Fruit fly (Drosophila melanogaster) whole organism, embryonic: ENCODE measurements around the gene CG5445.
A peak's percentile ranks its signal among the peaks of the same experiment; 100 is the strongest.

Experiments used
- Asciz ChIP-seq: fragments of 200-800 bp; sonication (Bioruptor generic); optimal IDR thresholded peaks from 2 replicates; lab custom pipeline; 2017; ENCODE audit warnings: missing biosample characterization, mild to moderate bottlenecking, missing genetic modification characterization, missing genetic modification reagents
- Atf3 ChIP-seq: fragments of 200-800 bp; sonication (Bioruptor generic); optimal IDR thresholded peaks from 3 replicates; lab custom pipeline; 2016; ENCODE audit warnings: missing biosample characterization, missing genetic modification characterization
- CG10274 ChIP-seq: fragments of 200-800 bp; sonication (Bioruptor generic); optimal IDR thresholded peaks from 3 replicates; lab custom pipeline; 2017; ENCODE audit warnings: missing biosample characterization, mild to moderate bottlenecking, missing genetic modification characterization
- CG10979 ChIP-seq: fragments of 200-800 bp; sonication (Bioruptor generic); optimal IDR thresholded peaks from 2 replicates; lab custom pipeline; 2018; ENCODE audit warnings: missing biosample characterization, mild to moderate bottlenecking, missing genetic modification characterization, moderate library complexity
- CG11560 ChIP-seq: fragments of 200-800 bp; sonication (Bioruptor generic); IDR thresholded peaks from 3 replicates; pipeline ENCODE4 v1.3.6; 2022; ENCODE audit warnings: missing biosample characterization, missing genetic modification characterization
- CG13894 ChIP-seq: fragments of 200-800 bp; sonication (Bioruptor generic); optimal IDR thresholded peaks from 3 replicates; lab custom pipeline; 2018; ENCODE audit warnings: missing biosample characterization, mild to moderate bottlenecking, missing genetic modification characterization, moderate library complexity
- CG14710 ChIP-seq: fragments of 200-800 bp; sonication (Bioruptor generic); optimal IDR thresholded peaks from 3 replicates; lab custom pipeline; 2019; ENCODE audit warnings: missing biosample characterization, mild to moderate bottlenecking, missing genetic modification characterization, moderate library complexity
- CG2199 ChIP-seq: fragments of 200-800 bp; sonication (Bioruptor generic); IDR thresholded peaks from 3 replicates; pipeline ENCODE4 v1.3.6; 2022; ENCODE audit warnings: missing biosample characterization, missing genetic modification characterization
- CG31224 ChIP-seq: fragments of 200-800 bp; sonication (Bioruptor generic); IDR thresholded peaks from 2 replicates; pipeline ENCODE4 v1.3.6; 2022; ENCODE audit warnings: missing biosample characterization, missing genetic modification characterization
- CG3281 ChIP-seq: fragments of 200-800 bp; sonication (Bioruptor generic); optimal IDR thresholded peaks from 3 replicates; lab custom pipeline; 2017; ENCODE audit warnings: missing biosample characterization, mild to moderate bottlenecking, missing genetic modification characterization
- CG33557 ChIP-seq: fragments of 200-800 bp; sonication (Bioruptor generic); optimal IDR thresholded peaks from 2 replicates; lab custom pipeline; 2019; ENCODE audit warnings: missing biosample characterization, mild to moderate bottlenecking, missing genetic modification characterization, moderate library complexity
- CG4404 ChIP-seq: fragments of 200-800 bp; sonication (Bioruptor generic); IDR thresholded peaks from 2 replicates; pipeline ENCODE4 v1.3.6; 2022; ENCODE audit warnings: missing biosample characterization, missing genetic modification characterization
- CG4424 ChIP-seq: fragments of 200-800 bp; sonication (Bioruptor generic); optimal IDR thresholded peaks from 3 replicates; lab custom pipeline; 2016; ENCODE audit warnings: missing biosample characterization, missing genetic modification characterization
- CG7928 ChIP-seq: fragments of 200-800 bp; sonication (Bioruptor generic); optimal IDR thresholded peaks from 2 replicates; lab custom pipeline; 2017; ENCODE audit warnings: missing biosample characterization, mild to moderate bottlenecking, missing genetic modification characterization
- CG8290 ChIP-seq, 3 experiments: fragments of 200-800 bp; sonication (Bioruptor generic); optimal IDR thresholded peaks; 2 replicates each; lab custom pipeline; 2016 to 2019; ENCODE audit warnings: missing biosample characterization in 3 of 3, missing genetic modification characterization in 3 of 3, mild to moderate bottlenecking in 2 of 3, moderate library complexity in 1 of 3
- Doc2 ChIP-seq: fragments of 200-800 bp; sonication (Bioruptor generic); IDR thresholded peaks from 2 replicates; pipeline ENCODE4 v1.3.6; 2022; ENCODE audit warnings: missing biosample characterization, missing genetic modification characterization
- Ets97D ChIP-seq: fragments of 200-800 bp; sonication (Bioruptor generic); optimal IDR thresholded peaks from 3 replicates; lab custom pipeline; 2016; ENCODE audit warnings: missing biosample characterization, missing genetic modification characterization
- Fer1 ChIP-seq: fragments of 200-800 bp; sonication (Bioruptor generic); optimal IDR thresholded peaks from 2 replicates; lab custom pipeline; 2017; ENCODE audit warnings: missing biosample characterization, mild to moderate bottlenecking, missing genetic modification characterization
- HHEX ChIP-seq: fragments of 200-800 bp; sonication (Bioruptor generic); optimal IDR thresholded peaks from 3 replicates; lab custom pipeline; 2017; ENCODE audit warnings: missing biosample characterization, mild to moderate bottlenecking, missing genetic modification characterization, missing genetic modification reagents
- Hr3 ChIP-seq: fragments of 200-800 bp; sonication (Bioruptor generic); optimal IDR thresholded peaks from 3 replicates; lab custom pipeline; 2016; ENCODE audit warnings: missing biosample characterization, missing genetic modification characterization
- Kr ChIP-seq: fragments of 200-800 bp; sonication (Bioruptor generic); optimal IDR thresholded peaks from 2 replicates; lab custom pipeline; 2017; ENCODE audit warnings: missing biosample characterization, mild to moderate bottlenecking, missing genetic modification characterization
- Max ChIP-seq: fragments of 200-800 bp; sonication (Bioruptor generic); optimal IDR thresholded peaks from 2 replicates; lab custom pipeline; 2016; ENCODE audit warnings: missing biosample characterization, mild to moderate bottlenecking, missing genetic modification characterization
- Mes4 ChIP-seq: fragments of 200-800 bp; sonication (Bioruptor generic); optimal IDR thresholded peaks from 2 replicates; lab custom pipeline; 2016; ENCODE audit warnings: missing biosample characterization, missing genetic modification characterization
- NC2β ChIP-seq: fragments of 200-800 bp; sonication (Bioruptor generic); optimal IDR thresholded peaks from 2 replicates; lab custom pipeline; 2016; ENCODE audit warnings: missing biosample characterization, missing genetic modification characterization
- Ptx1 ChIP-seq: fragments of 200-800 bp; sonication (Bioruptor generic); IDR thresholded peaks from 2 replicates; pipeline ENCODE4 v1.3.6; 2022; ENCODE audit warnings: missing biosample characterization, missing genetic modification characterization
- Spps ChIP-seq: fragments of 200-800 bp; sonication (Bioruptor generic); optimal IDR thresholded peaks from 2 replicates; lab custom pipeline; 2018; ENCODE audit warnings: missing biosample characterization, mild to moderate bottlenecking, missing genetic modification characterization
- YL-1 ChIP-seq: fragments of 200-800 bp; sonication (Bioruptor generic); optimal IDR thresholded peaks from 3 replicates; lab custom pipeline; 2017; ENCODE audit warnings: missing biosample characterization, mild to moderate bottlenecking, missing genetic modification characterization
- al ChIP-seq: fragments of 200-800 bp; sonication (Bioruptor generic); IDR thresholded peaks from 2 replicates; pipeline ENCODE4 v1.3.6; 2022; ENCODE audit warnings: missing biosample characterization, missing genetic modification characterization
- amos ChIP-seq: fragments of 200-800 bp; sonication (Bioruptor generic); IDR thresholded peaks from 2 replicates; pipeline ENCODE4 v1.3.6; 2022; ENCODE audit warnings: missing biosample characterization, missing genetic modification characterization; ENCODE audit not compliant: partially characterized antibody
- ash1 ChIP-seq: fragments of 200-800 bp; sonication (Bioruptor generic); optimal IDR thresholded peaks from 2 replicates; lab custom pipeline; 2018; ENCODE audit warnings: missing biosample characterization, mild to moderate bottlenecking, missing genetic modification characterization
- az2 ChIP-seq: fragments of 200-800 bp; sonication (Bioruptor generic); optimal IDR thresholded peaks from 3 replicates; lab custom pipeline; 2016; ENCODE audit warnings: missing biosample characterization, missing genetic modification characterization
- bbx ChIP-seq: fragments of 200-800 bp; sonication (Bioruptor generic); IDR thresholded peaks from 2 replicates; pipeline ENCODE4 v1.3.6; 2022; ENCODE audit warnings: missing biosample characterization, missing genetic modification characterization; ENCODE audit not compliant: partially characterized antibody
- corto ChIP-seq: fragments of 200-800 bp; sonication (Bioruptor generic); optimal IDR thresholded peaks from 2 replicates; lab custom pipeline; 2016; ENCODE audit warnings: missing biosample characterization, mild to moderate bottlenecking, missing genetic modification characterization, moderate library complexity
- dmrt11E ChIP-seq: fragments of 200-800 bp; sonication (Bioruptor generic); optimal IDR thresholded peaks from 3 replicates; lab custom pipeline; 2018; ENCODE audit warnings: missing biosample characterization, mild to moderate bottlenecking, missing genetic modification characterization, moderate library complexity
- dmrt99B ChIP-seq: fragments of 200-800 bp; sonication (Bioruptor generic); optimal IDR thresholded peaks from 2 replicates; lab custom pipeline; 2018; ENCODE audit warnings: missing biosample characterization, mild to moderate bottlenecking, missing genetic modification characterization, moderate library complexity
- dpn ChIP-seq, 2 experiments: fragments of 200-800 bp; sonication (Bioruptor generic); optimal IDR thresholded peaks; 3 replicates each; lab custom pipeline; 2016; ENCODE audit warnings: missing biosample characterization in 2 of 2, missing genetic modification characterization in 2 of 2
- fd96Cb ChIP-seq: fragments of 200-800 bp; sonication (Bioruptor generic); optimal IDR thresholded peaks from 2 replicates; lab custom pipeline; 2018; ENCODE audit warnings: missing biosample characterization, mild to moderate bottlenecking, missing genetic modification characterization, moderate library complexity
- her ChIP-seq: fragments of 200-800 bp; sonication (Bioruptor generic); optimal IDR thresholded peaks from 2 replicates; lab custom pipeline; 2016; ENCODE audit warnings: missing biosample characterization, missing genetic modification characterization
- hth ChIP-seq: fragments of >200 bp; optimal IDR thresholded peaks from 2 replicates; lab custom pipeline; 2017; ENCODE audit warnings: inconsistent platforms
- kni ChIP-seq: fragments of 200-800 bp; sonication (Bioruptor generic); optimal IDR thresholded peaks from 3 replicates; lab custom pipeline; 2017; ENCODE audit warnings: mild to moderate bottlenecking, missing biosample characterization, missing genetic modification reagents, missing genetic modification characterization
- lola ChIP-seq, 3 experiments: fragments of >200 bp in 2 of 3; fragments of 200-800 bp in 1 of 3; sonication (Bioruptor generic) in 1 of 3; optimal IDR thresholded peaks; 2 replicates each; lab custom pipeline; 2017 to 2019; ENCODE audit warnings: missing biosample characterization in 3 of 3, missing genetic modification characterization in 3 of 3, mild to moderate bottlenecking in 1 of 3, moderate library complexity in 1 of 3
- mld ChIP-seq: fragments of 200-800 bp; sonication (Bioruptor generic); IDR thresholded peaks from 3 replicates; pipeline ENCODE4 v1.3.6; 2022; ENCODE audit warnings: missing biosample characterization, missing genetic modification characterization; ENCODE audit not compliant: partially characterized antibody
- peb ChIP-seq: fragments of 200-800 bp; sonication (Bioruptor generic); IDR thresholded peaks from 2 replicates; pipeline ENCODE4 v1.3.6; 2022; ENCODE audit warnings: missing biosample characterization, missing genetic modification characterization
- pum ChIP-seq: fragments of 200-800 bp; sonication (Bioruptor generic); optimal IDR thresholded peaks from 2 replicates; lab custom pipeline; 2016; ENCODE audit warnings: missing biosample characterization, missing genetic modification characterization
- sc ChIP-seq, 3 experiments: fragments of >200 bp in 2 of 3; fragments of 200-800 bp in 1 of 3; sonication (Bioruptor generic) in 1 of 3; optimal IDR thresholded peaks; 2 replicates in 2 of 3; 3 replicates in 1 of 3; lab custom pipeline; 2017; ENCODE audit warnings: mild to moderate bottlenecking in 1 of 3, missing biosample characterization in 1 of 3, missing genetic modification characterization in 1 of 3, missing genetic modification reagents in 1 of 3
- schlank ChIP-seq: fragments of 200-800 bp; sonication (Bioruptor generic); optimal IDR thresholded peaks from 2 replicates; lab custom pipeline; 2018; ENCODE audit warnings: missing biosample characterization, mild to moderate bottlenecking, missing genetic modification characterization
- sens-2 ChIP-seq: fragments of 200-800 bp; sonication (Bioruptor generic); IDR thresholded peaks from 2 replicates; pipeline ENCODE4 v1.3.6; 2022; ENCODE audit warnings: missing biosample characterization, missing genetic modification characterization
- seq ChIP-seq: fragments of 200-800 bp; sonication (Bioruptor generic); IDR thresholded peaks from 2 replicates; pipeline ENCODE4 v1.3.6; 2022; ENCODE audit warnings: missing biosample characterization, missing genetic modification characterization

Gene CG5445

DNA sequence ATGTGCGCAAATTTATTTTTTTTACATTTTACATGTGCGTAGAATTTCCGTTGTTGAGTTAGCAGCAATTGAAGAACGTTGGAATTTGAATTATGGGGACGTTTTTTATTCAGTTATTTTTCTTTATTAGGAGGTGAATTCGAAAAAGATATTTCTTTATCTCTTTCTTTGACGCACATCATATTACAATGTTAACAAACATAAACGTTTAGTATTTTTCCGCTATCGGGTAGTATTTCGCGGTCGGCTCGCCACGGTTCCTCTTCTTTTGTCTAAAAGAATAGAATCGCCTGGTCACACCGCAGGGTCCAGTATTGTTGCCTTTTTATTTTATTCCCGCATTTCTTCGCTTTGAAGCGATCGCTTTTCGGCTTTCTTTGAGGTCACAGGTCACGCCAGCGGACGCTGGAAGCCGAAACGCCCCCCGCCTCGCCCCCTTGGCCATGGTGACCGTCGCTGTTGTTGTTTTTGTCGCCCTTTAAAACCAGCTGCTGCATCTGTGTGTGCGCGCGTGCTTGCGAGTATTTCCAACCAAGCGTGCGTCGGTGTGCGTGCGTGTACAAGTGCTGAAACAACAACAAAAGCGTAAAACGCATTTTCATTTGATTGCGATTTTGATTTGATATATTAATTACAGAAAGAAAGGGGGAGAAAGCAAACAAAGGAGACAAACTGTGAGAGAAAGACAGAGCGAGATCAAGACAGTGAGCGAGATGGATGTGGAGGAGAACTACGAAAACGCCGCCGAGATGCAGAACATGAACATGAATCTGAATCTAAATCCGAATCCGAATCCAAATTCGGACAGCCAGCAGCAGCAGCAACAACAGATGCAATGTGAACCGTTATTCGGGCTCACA is 20.1 kb downstream of the CG5445 start (continued):
- TF ChIP-seq sens-2 = no peak
- TF ChIP-seq mld = no peak
- TF ChIP-seq CG3281 (GFP tag; lab: Kevin White, UChicago) = no peak
- TF ChIP-seq dpn (GFP tag; optimal IDR thresholded peaks at IDR 0.05; lab: Kevin White, UChicago) = no peak
- TF ChIP-seq bbx (GFP tag; lab: Robert Waterston, UW) = peak; percentile 12; the same call in 1 of the 2 replicates
- no peak for TF ChIP-seq CG31224 (GFP tag; lab: Robert Waterston, UW)
- no peak for TF ChIP-seq CG4424
- TF ChIP-seq CG7928 (GFP tag; lab: Kevin White, UChicago) = no peak
- TF ChIP-seq seq (GFP tag; lab: Robert Waterston, UW) = no peak
- peak; percentile 50 for TF ChIP-seq YL-1 (GFP tag; lab: Kevin White, UChicago)
- TF ChIP-seq Atf3 = no peak
- no peak for TF ChIP-seq az2 (GFP tag; lab: Kevin White, UChicago)
- TF ChIP-seq dmrt99B (tag; lab: Kevin White, UChicago) = no peak
- TF ChIP-seq pum (GFP tag; lab: Kevin White, UChicago) = no peak
- no peak for TF ChIP-seq CG10274 (GFP tag; lab: Kevin White, UChicago)
- TF ChIP-seq hth (lab: Kevin White, UChicago) = no peak
- TF ChIP-seq ash1 (GFP tag; lab: Kevin White, UChicago) = no peak
- TF ChIP-seq dmrt11E (tag; lab: Kevin White, UChicago) = no peak
- no peak for TF ChIP-seq CG10979
- TF ChIP-seq NC2β (GFP tag; lab: Kevin White, UChicago) = no peak
- TF ChIP-seq CG11560 (tag; lab: Robert Waterston, UW) = no peak
- TF ChIP-seq lola (GFP tag; optimal IDR thresholded peaks at IDR 0.05; lab: Kevin White, UChicago) = no peak
- TF ChIP-seq CG14710 = peak; percentile 14
- no peak for TF ChIP-seq Mes4 (GFP tag; lab: Kevin White, UChicago)
- TF ChIP-seq Fer1 = no peak
- no peak for TF ChIP-seq CG8290 (GFP tag; optimal IDR thresholded peaks at IDR 0.05; lab: Kevin White, UChicago)
- TF ChIP-seq CG8290 (tag; optimal IDR thresholded peaks at IDR 0.05; lab: Kevin White, UChicago) = no peak
- peak; percentile 34 for TF ChIP-seq amos (GFP tag; lab: Robert Waterston, UW)
- TF ChIP-seq Doc2 = no peak
- TF ChIP-seq her (GFP tag; lab: Kevin White, UChicago) = no peak
- TF ChIP-seq CG33557 = no peak
- TF ChIP-seq HHEX (GFP tag; lab: Kevin White, UChicago) = no peak
- no peak for TF ChIP-seq Spps (tag; lab: Kevin White, UChicago)
- no peak for TF ChIP-seq al
- TF ChIP-seq Hr3 = no peak
- TF ChIP-seq Max (GFP tag; lab: Kevin White, UChicago) = no peak
- no peak for TF ChIP-seq Kr (GFP tag; lab: Kevin White, UChicago)
- TF ChIP-seq CG2199 (GFP tag; lab: Robert Waterston, UW) = no peak
- no peak for TF ChIP-seq sc (optimal IDR thresholded peaks at IDR 0.05; lab: Kevin White, UChicago)
- TF ChIP-seq sc (GFP tag; optimal IDR thresholded peaks at IDR 0.05; lab: Kevin White, UChicago) = no peak
- TF ChIP-seq Ets97D (GFP tag; lab: Kevin White, UChicago) = peak; percentile 12
- TF ChIP-seq corto (GFP tag; lab: Kevin White, UChicago) = no peak
- no peak for TF ChIP-seq CG13894 (tag; lab: Kevin White, UChicago)
- no peak for TF ChIP-seq schlank (tag; lab: Kevin White, UChicago)
- no peak for TF ChIP-seq peb (GFP tag; lab: Robert Waterston, UW)
- TF ChIP-seq Ptx1 = no peak
- TF ChIP-seq CG4404 (GFP tag; lab: Robert Waterston, UW) = no peak
- no peak for TF ChIP-seq fd96Cb (tag; lab: Kevin White, UChicago)
- no peak for TF ChIP-seq Asciz (GFP tag; lab: Kevin White, UChicago)
- no peak for TF ChIP-seq kni (GFP tag; lab: Kevin White, UChicago)
